Fruit fly (Drosophila melanogaster) whole organism, embryonic: ENCODE results near the gene stg.

Experiments
- Blimp-1 ChIP-seq: fragments of 200-800 bp; sonication (Bioruptor generic); optimal IDR thresholded peaks from 3 replicates; lab custom pipeline; 2018; ENCODE audit warnings: missing biosample characterization, missing genetic modification characterization, mild to moderate bottlenecking, moderate library complexity, missing genetic modification reagents
- C15 ChIP-seq: fragments of 200-800 bp; sonication (Bioruptor generic); IDR thresholded peaks from 3 replicates; pipeline ENCODE4 v1.3.6; 2022; ENCODE audit warnings: missing biosample characterization, missing genetic modification characterization
- CG10209 ChIP-seq: fragments of 200-800 bp; sonication (Bioruptor generic); optimal IDR thresholded peaks from 3 replicates; lab custom pipeline; 2017; ENCODE audit warnings: missing biosample characterization, mild to moderate bottlenecking, missing genetic modification characterization, missing genetic modification reagents
- CG11723 ChIP-seq: fragments of 200-800 bp; sonication (Bioruptor generic); optimal IDR thresholded peaks from 2 replicates; lab custom pipeline; 2017; ENCODE audit warnings: missing biosample characterization, mild to moderate bottlenecking, missing genetic modification characterization
- CG12104 ChIP-seq: fragments of 200-800 bp; sonication (Bioruptor generic); optimal IDR thresholded peaks from 3 replicates; lab custom pipeline; 2016; ENCODE audit warnings: missing biosample characterization, missing genetic modification characterization
- CG12236 ChIP-seq: fragments of 200-800 bp; sonication (Bioruptor generic); optimal IDR thresholded peaks from 2 replicates; lab custom pipeline; 2016; ENCODE audit warnings: missing biosample characterization, missing genetic modification characterization
- CG1233 ChIP-seq: fragments of 200-800 bp; sonication (Bioruptor generic); optimal IDR thresholded peaks from 4 replicates; lab custom pipeline; 2018; ENCODE audit warnings: missing biosample characterization, mild to moderate bottlenecking, missing genetic modification characterization
- CG13894 ChIP-seq: fragments of 200-800 bp; sonication (Bioruptor generic); optimal IDR thresholded peaks from 3 replicates; lab custom pipeline; 2018; ENCODE audit warnings: missing biosample characterization, mild to moderate bottlenecking, missing genetic modification characterization, moderate library complexity
- CG14050 ChIP-seq: fragments of 200-800 bp; sonication (Bioruptor generic); IDR thresholded peaks from 3 replicates; pipeline ENCODE4 v1.3.6; 2022; ENCODE audit warnings: missing biosample characterization, missing genetic modification characterization
- CG15269 ChIP-seq: fragments of 200-800 bp; sonication (Bioruptor generic); optimal IDR thresholded peaks from 2 replicates; lab custom pipeline; 2018; ENCODE audit warnings: missing biosample characterization, mild to moderate bottlenecking, missing genetic modification characterization, moderate library complexity
- CG15514 ChIP-seq: fragments of 200-800 bp; sonication (Bioruptor generic); optimal IDR thresholded peaks from 3 replicates; lab custom pipeline; 2017; ENCODE audit warnings: missing biosample characterization, missing genetic modification characterization, mild to moderate bottlenecking, moderate library complexity, missing genetic modification reagents
- CG1602 ChIP-seq: fragments of 200-800 bp; sonication (Bioruptor generic); optimal IDR thresholded peaks from 3 replicates; lab custom pipeline; 2016; ENCODE audit warnings: missing biosample characterization, missing genetic modification characterization
- CG16779 ChIP-seq: fragments of 200-800 bp; sonication (Bioruptor generic); IDR thresholded peaks from 2 replicates; pipeline ENCODE4 v1.3.6; 2022; ENCODE audit warnings: missing biosample characterization, missing genetic modification characterization
- CG16863 ChIP-seq: fragments of 200-800 bp; sonication (Bioruptor generic); optimal IDR thresholded peaks from 3 replicates; lab custom pipeline; 2016; ENCODE audit warnings: missing biosample characterization, missing genetic modification characterization
- CG17802 ChIP-seq: fragments of 200-800 bp; sonication (Bioruptor generic); optimal IDR thresholded peaks from 2 replicates; lab custom pipeline; 2018; ENCODE audit warnings: missing biosample characterization, mild to moderate bottlenecking, missing genetic modification characterization, moderate library complexity
- CG17829 ChIP-seq: fragments of 200-800 bp; optimal IDR thresholded peaks from 2 replicates; lab custom pipeline; 2019; ENCODE audit warnings: missing biosample characterization, mild to moderate bottlenecking, missing genetic modification characterization, moderate library complexity
- CG18476 ChIP-seq: fragments of 200-800 bp; sonication (Bioruptor generic); optimal IDR thresholded peaks from 2 replicates; lab custom pipeline; 2016; ENCODE audit warnings: missing biosample characterization, mild to moderate bottlenecking, missing genetic modification characterization
- CG2199 ChIP-seq: fragments of 200-800 bp; sonication (Bioruptor generic); IDR thresholded peaks from 3 replicates; pipeline ENCODE4 v1.3.6; 2022; ENCODE audit warnings: missing biosample characterization, missing genetic modification characterization
- CG2712 ChIP-seq: fragments of 200-800 bp; optimal IDR thresholded peaks from 3 replicates; lab custom pipeline; 2019; ENCODE audit warnings: missing biosample characterization, mild to moderate bottlenecking, missing genetic modification characterization, moderate library complexity
- CG31224 ChIP-seq: fragments of 200-800 bp; sonication (Bioruptor generic); IDR thresholded peaks from 2 replicates; pipeline ENCODE4 v1.3.6; 2022; ENCODE audit warnings: missing biosample characterization, missing genetic modification characterization
- CG31388 ChIP-seq: fragments of 200-800 bp; sonication (Bioruptor generic); optimal IDR thresholded peaks from 2 replicates; lab custom pipeline; 2016; ENCODE audit warnings: missing biosample characterization, missing genetic modification characterization
- CG3163 ChIP-seq: fragments of 200-800 bp; sonication (Bioruptor generic); optimal IDR thresholded peaks from 3 replicates; lab custom pipeline; 2016; ENCODE audit warnings: missing biosample characterization, missing genetic modification characterization
- CG33213 ChIP-seq: fragments of 200-800 bp; sonication (Bioruptor generic); optimal IDR thresholded peaks from 3 replicates; lab custom pipeline; 2016; ENCODE audit warnings: missing biosample characterization, missing genetic modification characterization
- CG6272 ChIP-seq: fragments of 200-800 bp; sonication (Bioruptor generic); IDR thresholded peaks from 2 replicates; pipeline ENCODE4 v1.3.6; 2022; ENCODE audit warnings: missing biosample characterization, missing genetic modification characterization
- CG6813 ChIP-seq: fragments of 200-800 bp; sonication (Bioruptor generic); optimal IDR thresholded peaks from 2 replicates; lab custom pipeline; 2017; ENCODE audit warnings: missing biosample characterization, missing genetic modification characterization, mild to moderate bottlenecking, moderate library complexity, missing genetic modification reagents
- CG7271 ChIP-seq: fragments of 200-800 bp; sonication (Bioruptor generic); optimal IDR thresholded peaks from 2 replicates; lab custom pipeline; 2018; ENCODE audit warnings: missing biosample characterization, mild to moderate bottlenecking, missing genetic modification characterization, moderate library complexity
- CG7357 ChIP-seq: fragments of 200-800 bp; sonication (Bioruptor generic); IDR thresholded peaks from 3 replicates; pipeline ENCODE4 v1.3.6; 2022; ENCODE audit warnings: missing biosample characterization, missing genetic modification characterization
- CG7839 ChIP-seq: fragments of 200-800 bp; sonication (Bioruptor generic); optimal IDR thresholded peaks from 3 replicates; lab custom pipeline; 2018; ENCODE audit warnings: missing biosample characterization, mild to moderate bottlenecking, missing genetic modification characterization, moderate library complexity
- CHES-1-like ChIP-seq: fragments of 200-800 bp; sonication (Bioruptor generic); optimal IDR thresholded peaks from 2 replicates; lab custom pipeline; 2016; ENCODE audit warnings: missing biosample characterization, missing genetic modification characterization
- Chrac-16 ChIP-seq: fragments of 200-800 bp; sonication (Bioruptor generic); optimal IDR thresholded peaks from 3 replicates; lab custom pipeline; 2016; ENCODE audit warnings: missing biosample characterization, missing genetic modification characterization
- Dbx ChIP-seq: fragments of 200-800 bp; sonication (Bioruptor generic); IDR thresholded peaks from 3 replicates; pipeline ENCODE4 v1.3.6; 2022; ENCODE audit warnings: missing biosample characterization, missing genetic modification characterization
- Dll ChIP-seq: fragments of 200-800 bp; sonication (Bioruptor generic); IDR thresholded peaks from 4 replicates; pipeline ENCODE4 v1.3.6; 2022; ENCODE audit warnings: missing biosample characterization, missing genetic modification characterization; ENCODE audit not compliant: partially characterized antibody
- E2f2 ChIP-seq: fragments of 200-800 bp; sonication (Bioruptor generic); IDR thresholded peaks from 2 replicates; pipeline ENCODE4 v1.3.6; 2022; ENCODE audit warnings: missing biosample characterization, missing genetic modification characterization
- Eip74EF ChIP-seq, 2 experiments: fragments of 200-800 bp in 1 of 2; fragments of >200 bp in 1 of 2; sonication (Bioruptor generic) in 1 of 2; optimal IDR thresholded peaks; 2 replicates each; lab custom pipeline; 2017 to 2019; ENCODE audit warnings: missing biosample characterization in 2 of 2, missing genetic modification characterization in 2 of 2, mild to moderate bottlenecking in 1 of 2, moderate library complexity in 1 of 2
- Hey ChIP-seq: fragments of 200-800 bp; sonication (Bioruptor generic); optimal IDR thresholded peaks from 3 replicates; lab custom pipeline; 2018; ENCODE audit warnings: missing biosample characterization, mild to moderate bottlenecking, missing genetic modification characterization
- Hmx ChIP-seq: fragments of 200-800 bp; sonication (Bioruptor generic); optimal IDR thresholded peaks from 2 replicates; lab custom pipeline; 2016; ENCODE audit warnings: missing biosample characterization, missing genetic modification characterization
- MESR4 ChIP-seq: fragments of 200-800 bp; sonication (Bioruptor generic); optimal IDR thresholded peaks from 2 replicates; lab custom pipeline; 2018; ENCODE audit warnings: missing biosample characterization, mild to moderate bottlenecking, missing genetic modification characterization, moderate library complexity
- Mad ChIP-seq: fragments of 200-800 bp; sonication (Bioruptor generic); optimal IDR thresholded peaks from 2 replicates; lab custom pipeline; 2016; ENCODE audit warnings: missing biosample characterization, missing genetic modification characterization
- Xrp1 ChIP-seq: fragments of 200-800 bp; sonication (Bioruptor generic); IDR thresholded peaks from 2 replicates; pipeline ENCODE4 v1.3.6; 2022; ENCODE audit warnings: missing biosample characterization, missing genetic modification characterization
- YL-1 ChIP-seq: fragments of 200-800 bp; sonication (Bioruptor generic); optimal IDR thresholded peaks from 3 replicates; lab custom pipeline; 2017; ENCODE audit warnings: missing biosample characterization, mild to moderate bottlenecking, missing genetic modification characterization
- esg ChIP-seq: fragments of 200-800 bp; sonication (Bioruptor generic); conservative IDR thresholded peaks from 2 replicates; pipeline ENCODE4 v1.3.6; 2022; ENCODE audit warnings: missing biosample characterization, missing genetic modification characterization
- fd3F ChIP-seq: fragments of 200-800 bp; sonication (Bioruptor generic); optimal IDR thresholded peaks from 2 replicates; lab custom pipeline; 2018; ENCODE audit warnings: missing biosample characterization, mild to moderate bottlenecking, missing genetic modification characterization, moderate library complexity
- knrl ChIP-seq: fragments of 200-800 bp; sonication (Bioruptor generic); IDR thresholded peaks from 3 replicates; pipeline ENCODE4 v1.3.6; 2022; ENCODE audit warnings: missing biosample characterization, missing genetic modification characterization; ENCODE audit not compliant: partially characterized antibody
- luna ChIP-seq: fragments of 200-800 bp; sonication (Bioruptor generic); optimal IDR thresholded peaks from 2 replicates; lab custom pipeline; 2016; ENCODE audit warnings: missing biosample characterization, missing genetic modification characterization
- repo ChIP-seq: fragments of 200-800 bp; sonication (Bioruptor generic); optimal IDR thresholded peaks from 2 replicates; lab custom pipeline; 2016; ENCODE audit warnings: missing biosample characterization, missing genetic modification characterization
- sna ChIP-seq: fragments of 200-800 bp; sonication (Bioruptor generic); IDR thresholded peaks from 2 replicates; pipeline ENCODE4 v1.3.6; 2022; ENCODE audit warnings: missing biosample characterization, missing genetic modification characterization; ENCODE audit not compliant: partially characterized antibody
- stc ChIP-seq: fragments of 200-800 bp; sonication (Bioruptor generic); IDR thresholded peaks from 2 replicates; pipeline ENCODE4 v1.3.6; 2022; ENCODE audit warnings: missing biosample characterization, missing genetic modification characterization
- zen2 ChIP-seq: fragments of 200-800 bp; sonication (Bioruptor generic); IDR thresholded peaks from 3 replicates; pipeline ENCODE4 v1.3.6; 2022; ENCODE audit warnings: missing biosample characterization, missing genetic modification characterization; ENCODE audit not compliant: partially characterized antibody

The stg gene

DNA sequence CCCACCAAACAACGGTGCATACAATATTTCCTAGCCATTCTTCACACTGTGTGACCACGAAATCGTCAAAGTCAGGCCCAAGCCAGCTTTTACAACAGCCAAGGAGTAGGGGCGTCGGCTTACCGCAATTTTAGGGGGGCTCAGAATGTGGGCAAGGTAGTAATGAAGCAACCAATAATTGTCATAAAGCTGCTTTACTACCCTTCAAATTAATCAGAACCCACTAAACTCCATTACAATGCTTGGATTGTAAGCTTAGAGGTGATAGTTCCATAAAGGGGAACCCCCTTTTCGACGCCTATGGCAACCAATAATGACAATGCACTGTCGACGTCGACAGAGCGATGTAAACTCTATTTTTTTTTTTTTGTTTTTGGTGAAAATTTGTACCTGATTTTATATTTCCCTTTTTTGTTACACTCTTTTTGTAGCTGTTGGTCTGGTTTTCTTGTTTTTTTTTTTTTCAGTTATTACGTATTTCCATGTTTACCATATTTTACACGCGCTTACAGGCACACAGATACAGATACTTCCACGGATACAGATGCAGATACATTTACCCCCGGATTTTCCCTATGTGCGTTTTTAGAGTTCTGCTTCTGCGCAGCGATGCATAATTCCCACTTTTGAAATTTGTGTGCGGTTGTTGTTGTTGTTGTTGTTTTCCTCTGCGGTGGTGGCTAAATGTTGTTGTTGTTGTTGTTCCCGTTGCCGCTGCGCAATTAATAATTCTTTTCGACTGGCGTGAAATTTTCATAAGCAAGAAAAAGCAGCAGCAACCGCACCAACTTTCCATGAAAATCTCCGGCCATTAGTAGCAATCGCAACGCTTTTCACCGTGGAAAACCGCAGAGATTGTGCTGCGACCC is 50.8 kb downstream of the stg start (continued):
- TF ChIP-seq CG31388 (peak; percentile 30), Chrac-16 (peak; percentile 59), CG17829 (tag; lab: Kevin White, UChicago) (peak; percentile 83), knrl (no peak), CG15269 (tag; lab: Kevin White, UChicago) (peak; percentile 80), CG18476 (GFP tag; lab: Kevin White, UChicago) (peak; percentile 60), CG3163 (GFP tag; lab: Kevin White, UChicago) (peak; percentile 56), CG16863 (GFP tag; lab: Kevin White, UChicago) (peak; percentile 79), CG17802 (tag; lab: Kevin White, UChicago) (peak; percentile 47), stc (peak; percentile 79), CG16779 (GFP tag; lab: Robert Waterston, UW) (0 out of 2 replicates have a peak, but pooled peaks have one; percentile 46), Xrp1 (GFP tag; lab: Robert Waterston, UW) (peak; percentile 89), zen2 (GFP tag; lab: Robert Waterston, UW) (no peak), CG31224 (GFP tag; lab: Robert Waterston, UW) (0 out of 2 replicates have a peak, but pooled peaks have one; percentile 29), CG2712 (tag; lab: Kevin White, UChicago) (peak; percentile 86), CG6272 (GFP tag; lab: Robert Waterston, UW) (peak; percentile 66), Mad (peak; percentile 45), CG13894 (tag; lab: Kevin White, UChicago) (no peak), repo (peak; percentile 66), C15 (GFP tag; lab: Robert Waterston, UW) (no peak), Hmx (GFP tag; lab: Kevin White, UChicago) (no peak), Eip74EF (GFP tag; optimal IDR thresholded peaks at IDR 0.05; lab: Kevin White, UChicago) (peak in 1 of 2 experiments; percentile 78), CG14050 (GFP tag; lab: Robert Waterston, UW) (peak; percentile 72), CG7357 (GFP tag; lab: Robert Waterston, UW) (peak; percentile 64; the same call in 2 of the 3 replicates), CG1233 (GFP tag; lab: Kevin White, UChicago) (peak; percentile 68), fd3F (GFP tag; lab: Kevin White, UChicago) (peak; percentile 17), CG33213 (GFP tag; lab: Kevin White, UChicago) (peak; percentile 48), CG10209 (peak; percentile 68), CG6813 (GFP tag; lab: Kevin White, UChicago) (peak; percentile 57), CG12236 (peak; percentile 64), Hey (tag; lab: Kevin White, UChicago) (no peak), Blimp-1 (peak; percentile 84), YL-1 (GFP tag; lab: Kevin White, UChicago) (no peak), CG1602 (GFP tag; lab: Kevin White, UChicago) (peak; percentile 78), CHES-1-like (peak; percentile 42), E2f2 (peak; percentile 36; the same call in 1 of the 2 replicates), CG7271 (tag; lab: Kevin White, UChicago) (no peak), CG11723 (GFP tag; lab: Kevin White, UChicago) (peak; percentile 78), sna (GFP tag; lab: Robert Waterston, UW) (no peak), CG2199 (GFP tag; lab: Robert Waterston, UW) (peak; percentile 76; the same call in 2 of the 3 replicates), luna (GFP tag; lab: Kevin White, UChicago) (no peak), CG7839 (tag; lab: Kevin White, UChicago) (peak; percentile 81), CG15514 (GFP tag; lab: Kevin White, UChicago) (peak; percentile 31), Dll (no peak), esg (peak; percentile 73), MESR4 (no peak), Dbx (GFP tag; lab: Robert Waterston, UW) (no peak), CG12104 (GFP tag; lab: Kevin White, UChicago) (peak; percentile 46)
